Fruit fly (Drosophila melanogaster): ENCODE data around the gene NK7.1.

The NK7.1 gene

DNA sequence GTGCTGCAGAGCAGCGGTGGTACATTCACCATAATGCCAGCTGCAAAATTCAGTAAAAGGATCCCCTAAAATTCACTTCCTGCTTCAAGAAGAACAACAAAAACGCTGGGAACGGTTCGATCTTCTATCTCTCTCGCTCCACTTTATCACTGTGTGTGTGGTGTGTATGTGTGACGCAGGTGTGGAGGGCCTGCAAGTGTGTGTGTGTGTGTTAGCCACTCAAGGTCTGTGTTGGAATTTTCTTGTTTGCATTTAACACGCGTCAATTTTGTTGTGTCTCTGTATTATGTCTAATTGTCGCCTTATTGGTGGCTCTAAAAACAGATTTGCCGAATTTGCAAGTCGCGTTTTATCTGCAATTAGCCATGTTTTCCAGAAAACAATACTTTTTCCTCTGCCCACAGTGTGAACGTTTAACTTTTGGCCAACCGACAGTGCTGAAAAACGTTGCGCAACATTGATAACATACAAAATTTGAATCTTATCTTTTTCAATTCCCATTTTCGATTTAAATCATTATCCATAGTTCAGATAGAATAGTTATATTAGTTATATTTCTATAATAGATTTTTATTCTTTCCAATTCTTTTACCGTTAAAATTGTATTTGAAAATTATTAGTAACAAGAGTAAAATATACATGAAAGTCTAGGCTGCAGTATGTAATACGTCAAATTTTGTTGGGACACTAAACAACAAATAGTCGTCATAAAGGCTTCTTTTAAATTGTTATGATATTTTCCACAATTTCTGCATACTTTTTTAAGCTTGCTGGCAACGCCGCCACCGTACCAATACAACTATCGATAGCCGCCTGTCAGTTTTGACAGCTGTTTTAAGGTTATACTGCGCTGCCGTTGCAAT lies 46.3 kb downstream of the NK7.1 start, which contains the start of the genes Afti and ATPsynE:
Gene Afti (minus strand): TSS at position 440 of the 863 bp plus-strand sequence.
Gene ATPsynE (plus strand): TSS at position 698 of the 863 bp plus-strand sequence.
- peak in 1 of 2 experiments; percentile 20 for TF ChIP-seq CTCF (optimal IDR thresholded peaks at IDR 0.05)
- no peak for TF ChIP-seq CG8478 (optimal IDR thresholded peaks at IDR 0.05)

DNA sequence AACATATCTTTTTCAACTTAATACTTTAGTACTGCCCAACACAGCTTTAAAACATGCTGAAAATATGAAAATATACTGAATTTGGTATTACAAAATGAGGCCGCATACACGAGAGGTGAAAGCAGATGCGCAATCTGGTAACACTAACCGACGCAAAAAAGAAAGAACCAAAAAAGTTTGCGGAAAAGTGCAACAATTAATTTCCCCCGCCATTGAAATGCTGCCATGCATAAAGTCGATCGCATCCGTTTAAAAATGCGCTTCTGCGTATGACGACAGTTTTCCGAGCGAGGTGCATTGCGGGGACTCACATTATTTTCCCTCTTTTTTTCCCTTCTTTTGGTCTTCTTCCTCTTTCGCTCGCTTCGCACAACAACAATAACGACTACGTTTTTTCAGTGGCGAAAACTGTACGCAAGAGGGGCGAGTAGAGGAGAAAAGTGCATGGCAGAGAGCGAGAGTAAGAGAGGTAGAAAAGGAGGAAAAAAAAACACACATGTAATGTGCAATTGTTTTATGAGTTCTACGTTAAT lies 56.8 kb downstream of the NK7.1 start, which contains the start of gene Set8:
Gene Set8 (plus strand): TSS at position 127 of the 533 bp plus-strand sequence.
- no peak for TF ChIP-seq CTCF (optimal IDR thresholded peaks at IDR 0.05)
- no peak for TF ChIP-seq CG8478 (optimal IDR thresholded peaks at IDR 0.05)

dm6 chr3R:14314554-14314953 lies 58.2 kb downstream of the NK7.1 start, which contains the start of gene Crz:
TSS of gene Crz (plus strand) at chr3R:14314854.
- no peak for TF ChIP-seq CG8478 (optimal IDR thresholded peaks at IDR 0.05)
- TF ChIP-seq CTCF (optimal IDR thresholded peaks at IDR 0.05), result no peak

DNA sequence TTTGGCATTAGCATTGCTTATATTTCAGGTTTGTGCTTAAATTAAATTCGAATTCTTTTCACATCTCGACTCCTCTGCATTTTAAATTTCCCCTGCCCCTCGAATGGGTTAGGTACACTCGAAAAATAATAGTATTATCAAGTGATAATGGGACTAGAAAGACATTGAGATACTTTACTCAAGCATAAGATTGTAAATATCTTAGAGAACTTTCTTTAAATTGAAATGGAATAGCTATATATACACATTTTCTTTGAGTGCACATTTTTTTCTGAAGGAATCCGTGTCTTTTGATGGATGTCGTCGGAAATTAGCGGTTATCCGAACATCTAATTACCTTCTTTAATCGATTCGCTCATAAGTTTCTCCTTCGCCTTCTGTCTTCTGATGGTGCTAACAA lies 61.7 kb downstream of the NK7.1 start:
- no peak for TF ChIP-seq CTCF (optimal IDR thresholded peaks at IDR 0.05)
- TF ChIP-seq CG8478 (optimal IDR thresholded peaks at IDR 0.05), result no peak

DNA sequence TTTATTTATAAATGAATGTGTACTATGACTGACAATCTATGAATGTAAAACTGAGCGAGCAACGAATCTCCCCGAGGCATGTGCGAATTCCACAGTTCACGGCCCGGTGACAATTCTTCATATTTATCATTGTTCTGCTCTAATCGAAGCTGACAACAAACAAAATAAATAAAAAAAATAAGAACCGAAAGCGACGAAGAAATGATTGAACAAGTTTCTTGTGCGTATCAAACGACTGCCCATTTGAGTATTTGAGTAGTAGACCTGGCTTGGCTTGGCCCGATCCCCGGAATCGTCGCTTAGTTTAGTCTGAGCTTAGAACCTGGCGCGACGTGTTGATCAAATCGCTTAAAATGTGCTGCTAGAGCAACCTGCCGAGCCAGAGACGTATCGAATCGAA lies 62.7 kb downstream of the NK7.1 start, which contains the start of gene CG31321:
Gene CG31321 (plus strand): TSS at position 301 of the 400 bp plus-strand sequence.
- no peak for TF ChIP-seq CG8478 (optimal IDR thresholded peaks at IDR 0.05)

dm6 chr3R:14308801-14309217 lies 63.9 kb downstream of the NK7.1 start, which contains the start of gene Polr2I:
TSS of gene Polr2I (plus strand) at chr3R:14309089.
- TF ChIP-seq CG8478 (optimal IDR thresholded peaks at IDR 0.05) (no peak), CTCF (optimal IDR thresholded peaks at IDR 0.05) (no peak)

DNA sequence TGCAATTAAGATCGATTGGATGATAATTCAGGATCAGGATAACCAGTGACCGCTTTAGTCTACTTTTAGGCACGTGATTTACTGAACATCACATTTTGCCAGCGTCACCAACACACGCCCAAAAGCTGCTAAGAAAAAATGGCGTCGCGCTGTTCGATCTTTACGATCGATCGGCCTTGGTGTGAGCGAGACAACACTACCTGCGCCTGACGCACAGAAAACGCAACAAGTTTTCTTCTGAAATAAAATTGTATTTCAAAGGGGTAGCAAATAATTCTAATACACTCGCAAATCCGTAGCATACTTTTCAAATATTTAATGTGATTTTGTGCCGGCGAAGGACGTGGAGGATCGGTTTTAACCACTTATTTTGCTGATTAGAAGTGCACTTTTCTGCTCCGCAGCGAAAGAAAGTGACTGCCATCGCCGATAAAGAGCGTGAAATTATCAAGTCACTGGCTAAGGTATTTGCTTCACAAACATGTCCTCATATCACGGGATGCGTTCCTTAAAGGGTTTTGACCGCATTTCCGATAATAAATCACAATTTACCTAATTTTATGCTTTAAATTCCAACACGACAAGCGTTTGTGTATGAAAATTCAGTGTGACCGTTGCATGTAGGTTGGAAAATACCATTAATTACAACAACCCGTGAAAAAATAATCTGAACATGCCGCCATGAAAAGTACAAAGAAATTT lies 64.6 kb downstream of the NK7.1 start:
- TF ChIP-seq CG8478 (optimal IDR thresholded peaks at IDR 0.05), result no peak
- peak in 1 of 2 experiments; percentile 26 for TF ChIP-seq CTCF (optimal IDR thresholded peaks at IDR 0.05)

DNA sequence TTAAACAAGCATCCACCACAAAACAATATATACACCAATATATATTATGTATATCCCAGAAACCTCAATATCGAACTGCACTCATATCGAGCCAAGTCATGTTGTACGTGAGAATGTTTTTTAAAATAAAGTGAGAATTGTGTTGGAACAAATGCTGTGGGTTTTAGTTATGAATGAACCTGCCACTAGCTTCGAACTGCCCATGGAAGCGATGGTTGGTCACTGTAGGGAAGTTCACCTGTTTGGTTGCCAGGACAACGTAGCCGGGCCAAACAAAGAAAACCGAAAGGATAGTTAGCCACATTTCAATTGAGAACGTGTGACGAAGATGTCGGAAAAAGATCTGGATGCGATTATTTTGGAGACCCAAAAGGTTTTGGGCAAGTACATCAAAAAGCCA lies 70.6 kb downstream of the NK7.1 start, which contains the start of gene IFT54:
Gene IFT54 (plus strand): TSS at position 301 of the 400 bp plus-strand sequence.
- TF ChIP-seq CTCF (optimal IDR thresholded peaks at IDR 0.05), result no peak
- TF ChIP-seq CG8478 (optimal IDR thresholded peaks at IDR 0.05), result no peak

DNA sequence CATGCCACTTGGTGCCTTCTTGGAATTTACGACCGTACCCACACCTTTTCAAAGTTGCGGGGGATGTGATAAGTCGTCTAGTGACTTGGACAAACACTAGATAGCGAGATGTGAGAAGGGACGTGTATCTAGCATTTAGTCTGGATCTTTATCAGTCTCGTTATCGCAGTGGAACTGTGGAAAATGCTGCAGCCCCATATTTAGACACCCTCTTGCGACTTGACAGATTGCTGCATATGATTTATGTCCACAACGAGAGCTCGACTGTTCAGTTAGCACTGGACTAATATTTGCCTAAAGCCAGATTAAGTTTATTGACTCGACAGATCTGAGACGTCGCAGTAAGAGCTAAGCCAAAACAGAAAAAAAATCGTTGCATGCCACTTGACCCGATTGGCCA lies 72.9 kb downstream of the NK7.1 start:
- TF ChIP-seq CG8478 (optimal IDR thresholded peaks at IDR 0.05) (no peak), CTCF (optimal IDR thresholded peaks at IDR 0.05) (no peak)

DNA sequence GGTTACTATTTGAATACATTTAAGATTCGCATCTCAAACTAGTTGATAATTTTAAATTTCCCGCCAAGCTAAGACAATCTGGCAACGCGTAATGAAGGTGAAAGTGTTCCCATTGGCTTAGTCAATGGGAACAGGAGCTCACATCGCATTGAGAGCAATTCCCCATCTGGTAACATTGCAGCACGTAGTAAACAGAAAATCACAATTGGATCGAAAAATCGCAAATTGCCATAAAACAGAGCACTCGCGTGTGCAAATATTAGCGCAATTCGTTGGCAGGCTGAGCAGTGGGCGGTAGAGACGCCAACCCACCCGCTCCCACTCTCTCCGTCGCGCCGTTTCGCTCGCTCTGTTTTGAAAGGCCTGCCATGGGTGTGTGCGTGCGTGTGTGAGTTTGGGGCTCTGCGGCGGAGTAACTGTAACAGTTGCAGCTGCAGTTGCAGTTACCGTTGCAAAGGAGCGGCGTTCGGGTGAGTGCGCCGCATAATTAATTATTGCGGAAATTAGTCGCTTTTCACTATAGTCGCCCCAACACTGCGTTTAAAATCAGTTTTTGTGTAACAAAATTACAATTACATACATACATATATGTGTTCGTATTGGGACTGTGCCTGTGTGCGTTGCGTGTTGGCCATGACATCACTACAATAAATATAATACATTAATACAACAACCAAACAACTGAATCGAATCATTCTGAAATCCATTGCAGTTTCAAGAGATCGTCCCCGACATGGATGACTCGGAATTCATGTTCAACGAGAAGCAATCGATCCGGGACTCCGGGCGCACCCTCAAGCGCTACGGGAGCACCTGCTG lies 74.5 kb downstream of the NK7.1 start:
- TF ChIP-seq CTCF (optimal IDR thresholded peaks at IDR 0.05) (no peak), CG8478 (optimal IDR thresholded peaks at IDR 0.05) (no peak)

dm6 chr3R:14297489-14297888 lies 75.3 kb downstream of the NK7.1 start:
- no peak for TF ChIP-seq CTCF (optimal IDR thresholded peaks at IDR 0.05)
- TF ChIP-seq CG8478 (optimal IDR thresholded peaks at IDR 0.05), result no peak

- no peak for TF ChIP-seq CG8478 (optimal IDR thresholded peaks at IDR 0.05)
- TF ChIP-seq CTCF (optimal IDR thresholded peaks at IDR 0.05), result no peak
Measured at dm6 chr3R:14296700-14297099, 76.1 kb downstream of the NK7.1 start.

dm6 chr3R:14296126-14296525 lies 76.6 kb downstream of the NK7.1 start:
- TF ChIP-seq CTCF (optimal IDR thresholded peaks at IDR 0.05) (no peak), CG8478 (optimal IDR thresholded peaks at IDR 0.05) (no peak)

dm6 chr3R:14294397-14295018 lies 78.2 kb downstream of the NK7.1 start:
- TF ChIP-seq CTCF (optimal IDR thresholded peaks at IDR 0.05) (no peak), CG8478 (optimal IDR thresholded peaks at IDR 0.05) (no peak)
